Fruit fly (Drosophila melanogaster) whole organism, adult: ENCODE results near the gene ex.

Experiments
- CG11617 ChIP-seq: fragments of 200-800 bp; sonication (Bioruptor generic); optimal IDR thresholded peaks from 2 replicates; lab custom pipeline; 2017; ENCODE audit warnings: mild to moderate bottlenecking, missing biosample characterization, missing genetic modification reagents, missing genetic modification characterization
- CG12768 ChIP-seq: fragments of 200-800 bp; sonication (Bioruptor generic); optimal IDR thresholded peaks from 2 replicates; lab custom pipeline; 2017; ENCODE audit warnings: missing biosample characterization, missing genetic modification characterization, mild to moderate bottlenecking, moderate library complexity, missing genetic modification reagents
- CG14711 ChIP-seq: fragments of 200-800 bp; sonication (Bioruptor generic); optimal IDR thresholded peaks from 2 replicates; lab custom pipeline; 2018; ENCODE audit warnings: missing biosample characterization, mild to moderate bottlenecking, missing genetic modification characterization, moderate library complexity
- CG1620 ChIP-seq: fragments of 200-800 bp; sonication (Bioruptor generic); optimal IDR thresholded peaks from 2 replicates; lab custom pipeline; 2016; ENCODE audit warnings: missing biosample characterization, missing genetic modification characterization
- CG33017 ChIP-seq: fragments of 200-800 bp; sonication (Bioruptor generic); optimal IDR thresholded peaks from 2 replicates; lab custom pipeline; 2018; ENCODE audit warnings: missing biosample characterization, mild to moderate bottlenecking, missing genetic modification characterization, moderate library complexity
- CG5204 ChIP-seq: fragments of 200-800 bp; sonication (Bioruptor generic); optimal IDR thresholded peaks from 2 replicates; lab custom pipeline; 2016; ENCODE audit warnings: missing biosample characterization, missing genetic modification characterization
- CG7045 ChIP-seq: fragments of 200-800 bp; sonication (Bioruptor generic); optimal IDR thresholded peaks from 2 replicates; lab custom pipeline; 2017; ENCODE audit warnings: missing biosample characterization, mild to moderate bottlenecking, missing genetic modification characterization
- CG7101 ChIP-seq: fragments of 200-800 bp; sonication (Bioruptor generic); optimal IDR thresholded peaks from 2 replicates; lab custom pipeline; 2018; ENCODE audit warnings: missing biosample characterization, mild to moderate bottlenecking, missing genetic modification characterization, moderate library complexity
- Clk ChIP-seq: fragments of 200-800 bp; sonication (Bioruptor generic); optimal IDR thresholded peaks from 2 replicates; lab custom pipeline; 2017; ENCODE audit warnings: missing biosample characterization, missing genetic modification characterization
- Crg-1 ChIP-seq: fragments of 200-800 bp; sonication (Bioruptor generic); optimal IDR thresholded peaks from 2 replicates; lab custom pipeline; 2016; ENCODE audit warnings: missing biosample characterization, missing genetic modification characterization
- Hr96 ChIP-seq: fragments of 200-800 bp; sonication (Bioruptor generic); optimal IDR thresholded peaks from 2 replicates; lab custom pipeline; 2016; ENCODE audit warnings: missing biosample characterization, missing genetic modification characterization
- Mnt ChIP-seq: fragments of 200-800 bp; sonication (Bioruptor generic); optimal IDR thresholded peaks from 2 replicates; lab custom pipeline; 2016; ENCODE audit warnings: missing biosample characterization, mild to moderate bottlenecking, missing genetic modification characterization
- bab1 ChIP-seq: fragments of 200-800 bp; sonication (Bioruptor generic); optimal IDR thresholded peaks from 3 replicates; lab custom pipeline; 2019; ENCODE audit warnings: missing biosample characterization, mild to moderate bottlenecking, missing genetic modification characterization, moderate library complexity
- cic ChIP-seq: fragments of 200-800 bp; sonication (Bioruptor generic); optimal IDR thresholded peaks from 2 replicates; lab custom pipeline; 2017; ENCODE audit warnings: missing biosample characterization, mild to moderate bottlenecking, missing genetic modification characterization, moderate library complexity
- cnc ChIP-seq, 2 experiments: fragments of >200 bp; optimal IDR thresholded peaks; 2 replicates each; lab custom pipeline; 2017
- kay ChIP-seq: fragments of 200-800 bp; sonication (Bioruptor generic); peaks from one replicate; lab custom pipeline; 2016; ENCODE audit warnings: missing biosample characterization, missing genetic modification characterization, borderline replicate concordance
- ovo ChIP-seq: fragments of 200-800 bp; sonication (Bioruptor generic); optimal IDR thresholded peaks from 2 replicates; lab custom pipeline; 2016; ENCODE audit warnings: missing biosample characterization, missing genetic modification characterization
- pad ChIP-seq: fragments of 200-800 bp; sonication (Bioruptor generic); optimal IDR thresholded peaks from 3 replicates; lab custom pipeline; 2017; ENCODE audit warnings: missing biosample characterization, missing genetic modification characterization, mild to moderate bottlenecking, moderate library complexity, missing genetic modification reagents
- tj ChIP-seq: fragments of 200-800 bp; sonication (Bioruptor generic); optimal IDR thresholded peaks from 3 replicates; lab custom pipeline; 2017; ENCODE audit warnings: missing biosample characterization, mild to moderate bottlenecking, missing genetic modification characterization, moderate library complexity
- toe ChIP-seq: fragments of 200-800 bp; sonication (Bioruptor generic); optimal IDR thresholded peaks from 2 replicates; lab custom pipeline; 2016; ENCODE audit warnings: missing biosample characterization, missing genetic modification characterization

The ex gene

DNA sequence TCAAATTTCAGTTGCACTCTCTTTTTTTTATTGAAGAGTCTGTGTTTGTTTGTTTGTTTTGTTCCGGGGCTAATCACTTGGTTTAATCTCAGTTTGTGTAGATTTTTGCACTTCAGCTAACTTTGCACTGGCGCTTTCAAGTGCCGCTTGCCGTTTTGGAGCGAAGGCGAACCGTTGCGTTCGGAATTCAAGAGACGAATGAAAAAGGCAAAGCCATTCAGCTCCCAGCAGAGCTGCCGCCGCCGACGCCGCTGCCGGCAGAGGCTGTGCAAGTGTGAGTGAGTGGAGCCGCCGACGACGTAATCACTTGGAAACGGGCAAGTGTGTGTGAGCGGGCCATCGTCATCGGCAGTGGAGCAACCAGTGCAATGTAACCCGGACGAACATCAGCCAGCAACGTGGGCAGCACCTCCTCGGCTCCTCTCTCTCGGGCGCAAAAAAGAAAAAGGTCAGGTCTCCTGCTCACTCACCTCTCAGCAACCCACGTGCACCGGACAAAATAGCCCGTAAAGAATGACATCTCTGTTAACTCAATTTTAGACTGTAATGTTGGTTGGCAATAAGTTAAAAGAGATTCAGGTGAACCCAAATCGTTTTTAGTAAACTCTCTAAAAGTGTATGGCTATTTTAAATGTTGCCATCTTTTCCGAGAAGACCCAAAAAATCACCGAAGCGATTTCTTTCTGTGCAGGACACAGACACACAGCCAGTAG, 48.6 kb downstream of the ex start, which contains the start of gene cbt:
TSS of gene cbt (minus strand) at position 206 of the 713 bp plus-strand sequence.
- TF ChIP-seq cic (GFP tag; lab: Kevin White, UChicago): peak; percentile 57
- peak; percentile 95 for TF ChIP-seq CG33017 (tag; lab: Kevin White, UChicago)
- TF ChIP-seq toe (GFP tag; lab: Kevin White, UChicago): peak; percentile 94
- TF ChIP-seq Hr96 (GFP tag; lab: Kevin White, UChicago): peak; percentile 98
- peak; percentile 71 for TF ChIP-seq ovo
- peak; percentile 97 for TF ChIP-seq CG12768 (GFP tag; lab: Kevin White, UChicago)
- TF ChIP-seq CG7101: peak; percentile 97
- peak; percentile 95 for TF ChIP-seq CG11617 (GFP tag; lab: Kevin White, UChicago)
- TF ChIP-seq cnc (optimal IDR thresholded peaks at IDR 0.05; lab: Kevin White, UChicago): no peak
- peak; percentile 95 for TF ChIP-seq CG7045 (GFP tag; lab: Kevin White, UChicago)
- TF ChIP-seq CG5204 (GFP tag; lab: Kevin White, UChicago): peak; percentile 96
- peak; percentile 92 for TF ChIP-seq Clk
- peak; percentile 92 for TF ChIP-seq Mnt (GFP tag; lab: Kevin White, UChicago)
- TF ChIP-seq bab1: peak; percentile 91
- TF ChIP-seq CG1620 (GFP tag; lab: Kevin White, UChicago): peak; percentile 84
- peak; percentile 92 for TF ChIP-seq CG14711
- peak; percentile 99 for TF ChIP-seq kay (GFP tag; lab: Kevin White, UChicago)
- TF ChIP-seq tj: peak; percentile 74
- TF ChIP-seq Crg-1 (GFP tag; lab: Kevin White, UChicago): peak; percentile 88
- TF ChIP-seq pad: peak; percentile 82

DNA sequence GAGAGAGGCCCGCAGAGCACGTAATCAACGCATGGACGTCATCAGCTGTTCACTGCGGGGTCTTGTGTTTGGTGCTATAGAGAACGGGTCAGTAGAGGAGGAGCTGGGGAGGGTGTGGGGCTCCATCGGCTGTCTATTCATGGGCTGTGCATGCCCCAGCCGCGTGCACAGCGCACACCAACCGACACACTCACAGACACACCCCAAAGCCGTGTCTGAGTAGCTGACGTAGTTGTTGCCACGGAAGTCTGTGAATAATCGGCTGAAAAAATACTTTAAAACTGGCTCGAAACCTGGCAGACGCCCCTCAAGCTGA, 49.1 kb downstream of the ex start:
- TF ChIP-seq kay (GFP tag; lab: Kevin White, UChicago) (no peak), Hr96 (GFP tag; lab: Kevin White, UChicago) (no peak), toe (GFP tag; lab: Kevin White, UChicago) (no peak), CG33017 (tag; lab: Kevin White, UChicago) (no peak), CG5204 (GFP tag; lab: Kevin White, UChicago) (no peak), Mnt (GFP tag; lab: Kevin White, UChicago) (no peak), tj (no peak), CG7101 (no peak)

DNA sequence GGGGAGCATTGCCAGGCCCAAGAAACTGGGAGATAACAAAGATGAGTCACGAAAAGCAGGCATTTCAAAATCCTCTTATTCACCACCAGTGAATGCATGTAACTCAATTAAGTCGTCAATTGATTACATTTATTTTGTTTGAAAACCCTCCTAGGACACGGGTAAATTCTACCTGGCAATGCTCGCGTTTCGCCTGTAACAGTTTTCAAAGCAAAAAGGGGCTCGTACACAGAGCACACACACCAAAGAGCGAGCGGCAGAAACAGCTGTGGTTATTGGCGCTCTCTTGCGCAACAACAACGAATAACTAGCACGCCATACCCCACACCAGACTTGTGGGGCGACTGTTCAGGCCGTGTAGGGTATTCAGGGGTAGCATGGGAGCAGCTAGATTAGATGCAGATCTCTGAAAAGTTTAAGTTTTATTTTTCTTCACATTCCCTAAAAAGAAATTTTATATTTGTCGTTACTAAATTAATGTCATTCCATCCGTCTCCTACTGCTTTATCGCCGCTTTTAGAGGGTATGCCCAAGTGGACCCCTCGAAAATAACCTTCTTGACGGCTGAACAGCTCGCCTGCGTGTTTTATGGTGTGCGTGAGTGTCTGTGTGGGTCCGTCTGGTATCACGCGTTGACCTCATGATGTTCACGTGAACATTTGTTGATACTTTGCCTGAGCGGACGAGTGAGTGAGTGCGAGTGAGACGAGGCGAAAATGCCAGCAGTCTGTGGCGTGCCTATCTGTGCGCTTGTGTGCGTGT, 49.8 kb downstream of the ex start:
- TF ChIP-seq Crg-1 (GFP tag; lab: Kevin White, UChicago) (peak; percentile 100), cnc (optimal IDR thresholded peaks at IDR 0.05; lab: Kevin White, UChicago) (no peak), pad (peak; percentile 97), cic (GFP tag; lab: Kevin White, UChicago) (peak; percentile 99), Clk (peak; percentile 100), bab1 (peak; percentile 100), CG5204 (GFP tag; lab: Kevin White, UChicago) (peak; percentile 99), CG33017 (tag; lab: Kevin White, UChicago) (peak; percentile 100), CG1620 (GFP tag; lab: Kevin White, UChicago) (peak; percentile 95), kay (GFP tag; lab: Kevin White, UChicago) (peak; percentile 99), Mnt (GFP tag; lab: Kevin White, UChicago) (peak; percentile 98), tj (peak; percentile 95), CG7101 (peak; percentile 100), Hr96 (GFP tag; lab: Kevin White, UChicago) (peak; percentile 99), CG14711 (peak; percentile 99), CG7045 (GFP tag; lab: Kevin White, UChicago) (peak; percentile 100), CG12768 (GFP tag; lab: Kevin White, UChicago) (peak; percentile 100), toe (GFP tag; lab: Kevin White, UChicago) (peak; percentile 95), CG11617 (GFP tag; lab: Kevin White, UChicago) (peak; percentile 100), ovo (peak; percentile 91)

DNA sequence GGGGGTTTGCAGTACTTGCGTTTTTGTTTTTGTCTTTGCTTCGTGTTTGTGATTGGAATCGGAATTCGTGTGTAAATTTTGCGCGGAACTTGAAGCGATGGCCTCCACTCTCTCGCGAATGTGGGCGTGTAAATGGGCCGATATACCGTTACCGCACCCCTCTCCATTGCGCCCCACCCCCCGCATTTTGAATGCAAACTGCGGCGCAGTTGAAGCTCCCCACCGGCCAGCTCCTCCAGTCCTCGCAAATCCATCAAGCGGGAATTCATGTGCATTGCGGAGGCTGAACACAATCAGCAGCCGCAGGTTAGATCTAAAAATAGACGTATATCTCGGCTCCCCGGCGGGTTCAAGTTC, 50.4 kb downstream of the ex start:
- TF ChIP-seq toe (GFP tag; lab: Kevin White, UChicago): no peak
- peak; percentile 95 for TF ChIP-seq ovo
- no peak for TF ChIP-seq kay (GFP tag; lab: Kevin White, UChicago)
- TF ChIP-seq CG7045 (GFP tag; lab: Kevin White, UChicago): no peak
- peak; percentile 43 for TF ChIP-seq cic (GFP tag; lab: Kevin White, UChicago)

- peak; percentile 80 for TF ChIP-seq CG7045 (GFP tag; lab: Kevin White, UChicago)
- no peak for TF ChIP-seq CG12768 (GFP tag; lab: Kevin White, UChicago)
- TF ChIP-seq toe (GFP tag; lab: Kevin White, UChicago): peak; percentile 53
- TF ChIP-seq cic (GFP tag; lab: Kevin White, UChicago): no peak
- TF ChIP-seq ovo: no peak
- TF ChIP-seq CG7101: peak; percentile 48
- peak; percentile 45 for TF ChIP-seq CG14711
- TF ChIP-seq tj: no peak
- TF ChIP-seq CG11617 (GFP tag; lab: Kevin White, UChicago): peak; percentile 55
- no peak for TF ChIP-seq CG1620 (GFP tag; lab: Kevin White, UChicago)
- TF ChIP-seq bab1: no peak
- no peak for TF ChIP-seq pad
- no peak for TF ChIP-seq Clk
- peak; percentile 69 for TF ChIP-seq CG5204 (GFP tag; lab: Kevin White, UChicago)
- peak; percentile 40 for TF ChIP-seq Hr96 (GFP tag; lab: Kevin White, UChicago)
- TF ChIP-seq Crg-1 (GFP tag; lab: Kevin White, UChicago): no peak
- peak; percentile 11 for TF ChIP-seq CG33017 (tag; lab: Kevin White, UChicago)
- peak; percentile 51 for TF ChIP-seq kay (GFP tag; lab: Kevin White, UChicago)
- no peak for TF ChIP-seq cnc (optimal IDR thresholded peaks at IDR 0.05; lab: Kevin White, UChicago)
- no peak for TF ChIP-seq Mnt (GFP tag; lab: Kevin White, UChicago)
Measured at dm6 chr2L:481757-482450, 50.9 kb downstream of the ex start.
